Worm (Caenorhabditis elegans) whole organism, L1 larva: ENCODE measurements around the gene stg-2.

Experiments used
- C04F5.9 ChIP-seq: sonication (generic microtip); optimal IDR thresholded peaks from 2 replicates; lab custom pipeline; 2016; ENCODE audit warnings: missing genetic modification characterization, missing compliant biosample characterization
- C16A3.4 ChIP-seq: fragments of 150-350 bp; optimal IDR thresholded peaks from 2 replicates; lab custom pipeline; 2014; ENCODE audit warnings: missing biosample characterization, missing genetic modification characterization
- C34B4.2 ChIP-seq: sonication (generic microtip); optimal IDR thresholded peaks from 2 replicates; lab custom pipeline; 2017; ENCODE audit warnings: mild to moderate bottlenecking, missing genetic modification characterization, missing compliant biosample characterization
- F16B12.6 ChIP-seq: fragments of 150-350 bp; optimal IDR thresholded peaks from 2 replicates; lab custom pipeline; 2014; ENCODE audit warnings: missing biosample characterization, missing genetic modification characterization
- alr-1 ChIP-seq: fragments of 200-800 bp; sonication (Bioruptor generic); optimal IDR thresholded peaks from 2 replicates; lab custom pipeline; 2018; ENCODE audit warnings: borderline replicate concordance, mild to moderate bottlenecking, missing genetic modification characterization, missing compliant biosample characterization
- aly-2 ChIP-seq: fragments of 150-350 bp; optimal IDR thresholded peaks from 2 replicates; lab custom pipeline; 2014; ENCODE audit warnings: missing biosample characterization, missing genetic modification characterization
- ama-1 ChIP-seq: fragments of 150-350 bp; optimal IDR thresholded peaks from 2 replicates; lab custom pipeline; 2014
- blmp-1 ChIP-seq: fragments of 150-350 bp; optimal IDR thresholded peaks from 2 replicates; lab custom pipeline; 2014; ENCODE audit warnings: missing biosample characterization, missing genetic modification characterization
- ceh-8 ChIP-seq: fragments of 200-800 bp; sonication (Bioruptor generic); optimal IDR thresholded peaks from 2 replicates; lab custom pipeline; 2018; ENCODE audit warnings: mild to moderate bottlenecking, missing genetic modification characterization, moderate library complexity, missing compliant biosample characterization
- ceh-88 ChIP-seq: fragments of 200-800 bp; sonication (Bioruptor generic); IDR thresholded peaks from 2 replicates; pipeline ENCODE4 v1.3.6; 2022; ENCODE audit warnings: missing genetic modification characterization, missing compliant biosample characterization
- ces-1 ChIP-seq: fragments of 150-350 bp; optimal IDR thresholded peaks from 2 replicates; lab custom pipeline; 2014; ENCODE audit warnings: missing biosample characterization, missing genetic modification reagents, missing genetic modification characterization
- dpl-1 ChIP-seq, 3 experiments: fragments of 150-350 bp in 2 of 3; sonication (generic microtip) in 1 of 3; optimal IDR thresholded peaks; 2 replicates each; lab custom pipeline; 2014 to 2017; ENCODE audit warnings: missing biosample characterization in 3 of 3, missing genetic modification characterization in 3 of 3, missing genetic modification reagents in 3 of 3
- dsc-1 ChIP-seq: sonication (generic microtip); optimal IDR thresholded peaks from 2 replicates; lab custom pipeline; 2016; ENCODE audit warnings: mild to moderate bottlenecking, missing genetic modification characterization, missing compliant biosample characterization
- egl-13 ChIP-seq: sonication (generic microtip); optimal IDR thresholded peaks from 2 replicates; lab custom pipeline; 2016; ENCODE audit warnings: missing genotype, missing genetic modification reagents, missing genetic modification characterization, missing compliant biosample characterization
- elt-2 ChIP-seq: sonication (generic microtip); optimal IDR thresholded peaks from 2 replicates; lab custom pipeline; 2016; ENCODE audit warnings: missing genetic modification characterization, mild to moderate bottlenecking, inconsistent platforms, missing compliant biosample characterization, missing genetic modification reagents
- elt-3 ChIP-seq, 6 experiments: fragments of 150-350 bp in 1 of 6; sonication (generic microtip); optimal IDR thresholded peaks; 2 replicates each; lab custom pipeline; 2017 to 2018; ENCODE audit warnings: missing biosample characterization in 6 of 6, missing genetic modification characterization in 6 of 6, inconsistent platforms in 1 of 6
- grh-1 ChIP-seq: fragments of 200-800 bp; sonication (Bioruptor generic); IDR thresholded peaks from 2 replicates; pipeline ENCODE4 v1.3.6; 2022; ENCODE audit warnings: missing genetic modification reagents, missing genetic modification characterization, missing compliant biosample characterization
- hlh-17 ChIP-seq: fragments of 200-800 bp; sonication (Bioruptor generic); optimal IDR thresholded peaks from 2 replicates; lab custom pipeline; 2018; ENCODE audit warnings: missing genetic modification characterization, mild to moderate bottlenecking, missing compliant biosample characterization, moderate library complexity, borderline replicate concordance
- irx-1 ChIP-seq: sonication (generic microtip); optimal IDR thresholded peaks from 2 replicates; lab custom pipeline; 2016; ENCODE audit warnings: missing genetic modification characterization, missing compliant biosample characterization
- jun-1 ChIP-seq: fragments of 150-350 bp; optimal IDR thresholded peaks from 2 replicates; lab custom pipeline; 2014; ENCODE audit warnings: missing biosample characterization, missing genetic modification reagents, missing genetic modification characterization
- lin-14 ChIP-seq: fragments of 200-800 bp; sonication (Bioruptor generic); optimal IDR thresholded peaks from 2 replicates; lab custom pipeline; 2018; ENCODE audit warnings: mild to moderate bottlenecking, missing genetic modification characterization, moderate library complexity, missing compliant biosample characterization
- lin-15B ChIP-seq: fragments of 150-350 bp; sonication (generic microtip); optimal IDR thresholded peaks from 3 replicates; lab custom pipeline; 2014; ENCODE audit warnings: missing biosample characterization, missing genetic modification characterization
- lin-35 ChIP-seq, 2 experiments: fragments of 150-350 bp; optimal IDR thresholded peaks; 2 replicates each; lab custom pipeline; 2014; ENCODE audit warnings: missing biosample characterization in 2 of 2, missing genetic modification characterization in 2 of 2, missing genetic modification reagents in 2 of 2
- lin-39 ChIP-seq: fragments of 150-350 bp; optimal IDR thresholded peaks from 2 replicates; lab custom pipeline; 2014; ENCODE audit warnings: missing biosample characterization, missing genetic modification reagents, missing genetic modification characterization
- lir-3 ChIP-seq: sonication (generic microtip); optimal IDR thresholded peaks from 2 replicates; lab custom pipeline; 2016; ENCODE audit warnings: mild to moderate bottlenecking, missing genetic modification characterization, moderate library complexity, missing compliant biosample characterization; ENCODE audit not compliant: poor library complexity
- mab-9 ChIP-seq: fragments of 200-800 bp; sonication (Bioruptor generic); IDR thresholded peaks from 2 replicates; pipeline ENCODE4 v1.3.6; 2022; ENCODE audit warnings: missing genetic modification reagents, missing genetic modification characterization, missing compliant biosample characterization
- mdl-1 ChIP-seq, 2 experiments: fragments of 150-350 bp; optimal IDR thresholded peaks; 2 replicates each; lab custom pipeline; 2014 to 2017; ENCODE audit warnings: missing biosample characterization in 2 of 2, missing genetic modification characterization in 2 of 2, inconsistent platforms in 1 of 2
- nhr-11 ChIP-seq: fragments of 150-350 bp; optimal IDR thresholded peaks from 2 replicates; lab custom pipeline; 2014; ENCODE audit warnings: missing biosample characterization, missing genetic modification characterization
- nhr-12 ChIP-seq: sonication (generic microtip); optimal IDR thresholded peaks from 2 replicates; lab custom pipeline; 2017; ENCODE audit warnings: missing biosample characterization, missing genetic modification characterization
- nhr-19 ChIP-seq: fragments of 200-800 bp; sonication (Bioruptor generic); conservative IDR thresholded peaks from 2 replicates; pipeline ENCODE4 v1.3.6; 2022; ENCODE audit warnings: missing genetic modification characterization, missing compliant biosample characterization
- nhr-20 ChIP-seq: sonication (generic microtip); optimal IDR thresholded peaks from 2 replicates; lab custom pipeline; 2016; ENCODE audit warnings: mild to moderate bottlenecking, missing genetic modification characterization, missing compliant biosample characterization
- nhr-71 ChIP-seq: sonication (generic microtip); optimal IDR thresholded peaks from 2 replicates; lab custom pipeline; 2016; ENCODE audit warnings: mild to moderate bottlenecking, missing genetic modification characterization, moderate library complexity, missing compliant biosample characterization
- nhr-76 ChIP-seq: sonication (generic microtip); optimal IDR thresholded peaks from 2 replicates; lab custom pipeline; 2017; ENCODE audit warnings: missing biosample characterization, missing genetic modification characterization
- nhr-77 ChIP-seq: fragments of 150-350 bp; optimal IDR thresholded peaks from 2 replicates; lab custom pipeline; 2014; ENCODE audit warnings: missing biosample characterization, missing genetic modification characterization
- nhr-85 ChIP-seq: sonication (generic microtip); peaks from one replicate; lab custom pipeline; 2016; ENCODE audit warnings: missing genetic modification characterization, inconsistent platforms, missing compliant biosample characterization
- nhr-90 ChIP-seq: sonication (generic microtip); optimal IDR thresholded peaks from 2 replicates; lab custom pipeline; 2016; ENCODE audit warnings: mild to moderate bottlenecking, missing genetic modification characterization, missing compliant biosample characterization; ENCODE audit not compliant: poor library complexity
- skn-1 ChIP-seq: fragments of 150-350 bp; optimal IDR thresholded peaks from 2 replicates; lab custom pipeline; 2014; ENCODE audit warnings: missing biosample characterization, missing genetic modification characterization
- snu-23 ChIP-seq: sonication (generic microtip); optimal IDR thresholded peaks from 2 replicates; lab custom pipeline; 2016; ENCODE audit warnings: missing genetic modification characterization, missing compliant biosample characterization
- sox-4 ChIP-seq: sonication (generic microtip); optimal IDR thresholded peaks from 2 replicates; lab custom pipeline; 2016; ENCODE audit warnings: missing genetic modification characterization, missing compliant biosample characterization
- sptf-1 ChIP-seq: fragments of 150-350 bp; optimal IDR thresholded peaks from 2 replicates; lab custom pipeline; 2014; ENCODE audit warnings: missing biosample characterization, missing genetic modification characterization
- sup-37 ChIP-seq: fragments of 200-800 bp; sonication (Bioruptor generic); optimal IDR thresholded peaks from 2 replicates; lab custom pipeline; 2018; ENCODE audit warnings: mild to moderate bottlenecking, missing genetic modification characterization, missing compliant biosample characterization
- tbx-2 ChIP-seq: sonication (generic microtip); optimal IDR thresholded peaks from 2 replicates; lab custom pipeline; 2016; ENCODE audit warnings: missing genetic modification characterization, missing compliant biosample characterization
- unc-130 ChIP-seq: fragments of 150-350 bp; optimal IDR thresholded peaks from 2 replicates; lab custom pipeline; 2017; ENCODE audit warnings: missing biosample characterization, missing genetic modification characterization, inconsistent platforms
- unc-30 ChIP-seq: sonication (generic microtip); optimal IDR thresholded peaks from 2 replicates; lab custom pipeline; 2017; ENCODE audit warnings: missing biosample characterization, missing genetic modification characterization
- unc-86 ChIP-seq: sonication (generic microtip); optimal IDR thresholded peaks from 2 replicates; lab custom pipeline; 2016; ENCODE audit warnings: missing genetic modification characterization, missing compliant biosample characterization
- unc-98 ChIP-seq: fragments of 200-800 bp; sonication (Bioruptor generic); IDR thresholded peaks from 2 replicates; pipeline ENCODE4 v1.3.6; 2022; ENCODE audit warnings: missing genetic modification characterization, missing compliant biosample characterization
- vab-15 ChIP-seq: sonication (generic microtip); optimal IDR thresholded peaks from 2 replicates; lab custom pipeline; 2017; ENCODE audit warnings: missing genotype, mild to moderate bottlenecking, missing genetic modification characterization, missing compliant biosample characterization
- ztf-11 ChIP-seq, 2 experiments: sonication (generic microtip); optimal IDR thresholded peaks; 2 replicates each; lab custom pipeline; 2016 to 2017; ENCODE audit warnings: missing genetic modification characterization in 2 of 2, missing biosample characterization in 1 of 2, missing compliant biosample characterization in 1 of 2
- ztf-4 ChIP-seq: fragments of 150-350 bp; optimal IDR thresholded peaks from 2 replicates; lab custom pipeline; 2014; ENCODE audit warnings: missing biosample characterization, missing genetic modification characterization

Gene stg-2

DNA sequence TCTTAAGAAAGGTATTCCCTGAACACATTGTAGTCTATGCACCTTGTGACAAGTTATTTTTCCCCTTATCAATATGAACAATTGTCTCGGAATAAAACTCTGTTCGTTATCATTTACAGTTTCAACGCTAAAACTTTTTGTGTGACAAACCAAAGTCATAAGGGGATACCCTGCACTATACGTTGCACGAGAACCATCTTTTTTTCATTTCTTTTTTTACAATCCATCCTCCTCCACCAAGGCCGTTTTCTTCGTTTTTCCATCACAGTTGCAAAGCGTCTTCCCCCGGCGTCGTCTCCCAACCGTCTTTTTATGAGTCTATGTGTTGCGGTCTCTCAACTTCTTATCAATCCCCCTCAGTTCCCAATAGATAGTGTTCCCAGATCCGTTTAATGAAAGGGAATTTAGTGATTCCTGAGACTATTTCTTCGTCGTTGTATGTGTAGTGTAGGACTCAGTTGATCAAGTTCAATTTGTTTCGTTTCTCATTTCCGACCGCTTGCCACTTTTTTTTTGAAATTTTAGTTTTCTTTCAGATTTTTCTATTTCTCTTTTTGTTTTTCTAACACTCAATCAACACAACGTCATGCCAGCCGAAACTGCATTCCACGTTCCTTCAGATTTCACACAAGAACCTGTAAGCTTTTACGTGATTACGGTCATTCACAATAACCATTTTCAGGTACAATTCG, 32.5 kb upstream of the stg-2 start:
- TF ChIP-seq jun-1 (no peak), unc-130 (peak; percentile 47), nhr-71 (tag; lab: Kevin White, UChicago) (peak; percentile 74), sup-37 (GFP tag; lab: Kevin White, UChicago) (no peak), nhr-19 (GFP tag; lab: Robert Waterston, UW) (0 out of 2 replicates have a peak, but pooled peaks have one; percentile 13), lir-3 (no peak), nhr-85 (tag; lab: Kevin White, UChicago) (peak; percentile 92), mdl-1 (tag; optimal IDR thresholded peaks at IDR 0.05; lab: Kevin White, UChicago) (peak in 1 of 2 experiments; percentile 51), lin-14 (GFP tag; lab: Kevin White, UChicago) (peak; percentile 75), blmp-1 (tag; lab: Kevin White, UChicago) (peak; percentile 57), nhr-90 (tag; lab: Kevin White, UChicago) (peak; percentile 41), elt-2 (peak; percentile 50), C16A3.4 (tag; lab: Kevin White, UChicago) (peak; percentile 13), unc-86 (tag; lab: Kevin White, UChicago) (no peak), F16B12.6 (tag; lab: Kevin White, UChicago) (no peak), mab-9 (GFP tag; lab: Robert Waterston, UW) (no peak), dsc-1 (tag; lab: Kevin White, UChicago) (no peak), lin-39 (tag; lab: Kevin White, UChicago) (no peak), lin-35 (GFP tag; optimal IDR thresholded peaks at IDR 0.05; lab: Kevin White, UChicago) (peak in 1 of 2 experiments; percentile 73), irx-1 (tag; lab: Kevin White, UChicago) (no peak), lin-15B (no peak), skn-1 (tag; lab: Kevin White, UChicago) (peak; percentile 4), snu-23 (GFP tag; lab: Kevin White, UChicago) (peak; percentile 64), elt-3 (tag; optimal IDR thresholded peaks at IDR 0.05; lab: Kevin White, UChicago) (peak in 4 of 6 experiments; percentile 69 to 79 (median 70)), dpl-1 (GFP tag; optimal IDR thresholded peaks at IDR 0.05; lab: Kevin White, UChicago) (no peak), nhr-20 (tag; lab: Kevin White, UChicago) (peak; percentile 89)

DNA sequence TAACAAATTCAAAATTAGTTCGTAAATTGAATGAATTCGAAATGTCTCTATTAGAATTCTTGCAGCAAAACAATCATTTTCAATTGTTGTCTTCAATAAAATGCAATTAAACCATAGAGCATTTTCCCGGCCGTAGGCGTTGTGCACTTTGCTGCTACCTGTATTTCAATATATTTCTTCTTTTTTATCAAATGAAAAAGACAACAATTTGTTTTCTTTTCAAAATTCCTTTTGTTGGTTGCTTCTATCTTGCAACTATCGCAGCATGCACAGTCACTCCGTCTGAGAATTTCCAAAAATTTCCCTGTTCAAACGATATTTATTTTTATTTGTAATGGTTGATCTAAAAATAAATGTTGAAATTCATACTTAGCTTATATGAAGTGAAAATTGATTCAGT, 31.4 kb upstream of the stg-2 start:
- TF ChIP-seq elt-2 (no peak), alr-1 (no peak), lin-39 (tag; lab: Kevin White, UChicago) (no peak), jun-1 (no peak), mdl-1 (tag; optimal IDR thresholded peaks at IDR 0.05; lab: Kevin White, UChicago) (no peak), lin-35 (GFP tag; optimal IDR thresholded peaks at IDR 0.05; lab: Kevin White, UChicago) (no peak), nhr-12 (tag; lab: Kevin White, UChicago) (no peak), grh-1 (no peak), nhr-71 (tag; lab: Kevin White, UChicago) (no peak), lin-15B (no peak), unc-30 (tag; lab: Kevin White, UChicago) (no peak), egl-13 (tag; lab: Kevin White, UChicago) (no peak), hlh-17 (GFP tag; lab: Kevin White, UChicago) (no peak), sptf-1 (tag; lab: Kevin White, UChicago) (no peak), C04F5.9 (no peak), vab-15 (tag; lab: Kevin White, UChicago) (no peak)
- TF ChIP-seq, all 84 proteins: peak for 0

DNA sequence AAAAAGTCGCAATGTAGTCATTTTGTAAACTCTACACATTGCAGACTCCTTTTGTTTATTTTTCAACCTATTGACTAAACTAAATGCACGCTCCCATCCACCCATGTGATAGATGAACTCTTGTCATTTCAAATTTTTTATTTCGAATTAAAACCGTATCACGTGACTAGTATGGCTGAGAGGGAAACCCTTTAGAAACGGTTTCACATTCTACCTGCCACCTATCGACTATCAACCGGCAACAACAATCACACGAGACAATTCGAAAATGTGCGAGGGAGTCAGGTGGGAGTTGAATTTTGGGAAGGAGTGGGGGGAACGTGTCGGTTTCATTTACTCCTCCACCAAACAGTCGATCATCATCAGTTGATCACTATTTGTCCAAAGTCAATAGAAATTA, 30.8 kb upstream of the stg-2 start:
- TF ChIP-seq ztf-11 (tag; optimal IDR thresholded peaks at IDR 0.05; lab: Kevin White, UChicago) (no peak), sox-4 (tag; lab: Kevin White, UChicago) (no peak), ceh-88 (GFP tag; lab: Robert Waterston, UW) (no peak), nhr-76 (tag; lab: Kevin White, UChicago) (no peak), nhr-11 (no peak), nhr-77 (tag; lab: Kevin White, UChicago) (no peak), elt-2 (peak; percentile 88), jun-1 (no peak), unc-98 (GFP tag; lab: Robert Waterston, UW) (no peak), aly-2 (tag; lab: Kevin White, UChicago) (no peak), tbx-2 (tag; lab: Kevin White, UChicago) (peak; percentile 66), ceh-8 (GFP tag; lab: Kevin White, UChicago) (no peak), ces-1 (GFP tag; lab: Kevin White, UChicago) (no peak), C34B4.2 (tag; lab: Kevin White, UChicago) (no peak), hlh-17 (GFP tag; lab: Kevin White, UChicago) (no peak), ama-1 (lab: Kevin White, UChicago) (no peak), ztf-4 (tag; lab: Kevin White, UChicago) (no peak)
